Worm (Caenorhabditis elegans): Measurements from ENCODE around the gene srw-112.

- TF ChIP-seq nhr-76 (tag; optimal IDR thresholded peaks at IDR 0.05) (no peak), sptf-1 (tag; optimal IDR thresholded peaks at IDR 0.05) (no peak), nhr-12 (tag; optimal IDR thresholded peaks at IDR 0.05) (no peak), blmp-1 (tag; optimal IDR thresholded peaks at IDR 0.05) (no peak), mep-1 (tag; optimal IDR thresholded peaks at IDR 0.05) (no peak), lin-13 (tag; optimal IDR thresholded peaks at IDR 0.05) (no peak), nhr-28 (tag; optimal IDR thresholded peaks at IDR 0.05) (no peak), ham-2 (GFP tag; optimal IDR thresholded peaks at IDR 0.05) (no peak)
Observed at ce11 chrV:3034236-3034635, 28.4 kb upstream of the srw-112 start, which contains the start of gene srw-8.

All from whole organism, mixed stage, embryonic.